Worm (Caenorhabditis elegans) whole organism, L2 larva: ENCODE results near the gene zipt-2.1.

ENCODE experiments used
- ama-1 ChIP-seq: fragments of 150-350 bp; optimal IDR thresholded peaks from 2 replicates; lab custom pipeline; 2018; ENCODE audit warnings: inconsistent platforms
- crh-2 ChIP-seq: sonication (generic microtip); optimal IDR thresholded peaks from 2 replicates; lab custom pipeline; 2017; ENCODE audit warnings: missing biosample characterization, missing genetic modification characterization
- egl-27 ChIP-seq: sonication (generic microtip); optimal IDR thresholded peaks from 3 replicates; lab custom pipeline; 2017; ENCODE audit warnings: missing biosample characterization, missing genetic modification reagents, missing genetic modification characterization
- fos-1 ChIP-seq: fragments of 150-350 bp; optimal IDR thresholded peaks from 2 replicates; lab custom pipeline; 2014; ENCODE audit warnings: missing biosample characterization, missing genetic modification characterization
- nhr-11 ChIP-seq: fragments of 150-350 bp; optimal IDR thresholded peaks from 2 replicates; lab custom pipeline; 2014; ENCODE audit warnings: missing biosample characterization, missing genetic modification characterization
- unc-39 ChIP-seq: fragments of 150-350 bp; optimal IDR thresholded peaks from 2 replicates; lab custom pipeline; 2014; ENCODE audit warnings: missing biosample characterization, missing genetic modification characterization
- zag-1 ChIP-seq: fragments of 150-350 bp; optimal IDR thresholded peaks from 2 replicates; lab custom pipeline; 2014; ENCODE audit warnings: missing biosample characterization, missing genetic modification characterization

- TF ChIP-seq crh-2 (tag; lab: Kevin White, UChicago) (no peak), unc-39 (tag; lab: Kevin White, UChicago) (no peak), fos-1 (tag; lab: Kevin White, UChicago) (no peak), nhr-11 (tag; lab: Kevin White, UChicago) (no peak), ama-1 (lab: Kevin White, UChicago) (no peak), egl-27 (tag; lab: Kevin White, UChicago) (no peak), zag-1 (tag; lab: Kevin White, UChicago) (no peak)
Observed at ce11 chrIV:10798604-10799003, 850 bp upstream of the zipt-2.1 start.
